Worm (Caenorhabditis elegans) whole organism, L1 larva: Measurements from ENCODE around the gene K08E4.7.

ENCODE experiments used
- ceh-90 ChIP-seq: sonication (generic microtip); optimal IDR thresholded peaks from 2 replicates; lab custom pipeline; 2016; ENCODE audit warnings: missing genetic modification characterization, missing compliant biosample characterization
- fkh-10 ChIP-seq: sonication (generic microtip); optimal IDR thresholded peaks from 2 replicates; lab custom pipeline; 2017; ENCODE audit warnings: missing biosample characterization, missing genetic modification reagents, missing genetic modification characterization
- fos-1 ChIP-seq: fragments of 150-350 bp; optimal IDR thresholded peaks from 2 replicates; lab custom pipeline; 2014; ENCODE audit warnings: missing biosample characterization, missing genetic modification characterization
- lin-35 ChIP-seq, 2 experiments: fragments of 150-350 bp; optimal IDR thresholded peaks; 2 replicates each; lab custom pipeline; 2014; ENCODE audit warnings: missing biosample characterization in 2 of 2, missing genetic modification characterization in 2 of 2, missing genetic modification reagents in 2 of 2
- nhr-11 ChIP-seq: fragments of 150-350 bp; optimal IDR thresholded peaks from 2 replicates; lab custom pipeline; 2014; ENCODE audit warnings: missing biosample characterization, missing genetic modification characterization
- nhr-237 ChIP-seq: fragments of 150-350 bp; optimal IDR thresholded peaks from 2 replicates; lab custom pipeline; 2014; ENCODE audit warnings: missing biosample characterization, missing genetic modification characterization
- nhr-47 ChIP-seq: sonication (generic microtip); optimal IDR thresholded peaks from 2 replicates; lab custom pipeline; 2016; ENCODE audit warnings: mild to moderate bottlenecking, missing genetic modification characterization, moderate library complexity, missing compliant biosample characterization
- skn-1 ChIP-seq: fragments of 150-350 bp; optimal IDR thresholded peaks from 2 replicates; lab custom pipeline; 2014; ENCODE audit warnings: missing biosample characterization, missing genetic modification characterization
- snpc-4 ChIP-seq: fragments of 150-350 bp; optimal IDR thresholded peaks from 2 replicates; lab custom pipeline; 2014; ENCODE audit warnings: missing biosample characterization, missing genetic modification characterization
- sup-37 ChIP-seq: fragments of 200-800 bp; sonication (Bioruptor generic); optimal IDR thresholded peaks from 2 replicates; lab custom pipeline; 2018; ENCODE audit warnings: mild to moderate bottlenecking, missing genetic modification characterization, missing compliant biosample characterization
- unc-30 ChIP-seq: sonication (generic microtip); optimal IDR thresholded peaks from 2 replicates; lab custom pipeline; 2017; ENCODE audit warnings: missing biosample characterization, missing genetic modification characterization
- zip-4 ChIP-seq: fragments of 200-800 bp; sonication (Bioruptor generic); optimal IDR thresholded peaks from 2 replicates; lab custom pipeline; 2018; ENCODE audit warnings: mild to moderate bottlenecking, missing genetic modification characterization, moderate library complexity, missing compliant biosample characterization

DNA sequence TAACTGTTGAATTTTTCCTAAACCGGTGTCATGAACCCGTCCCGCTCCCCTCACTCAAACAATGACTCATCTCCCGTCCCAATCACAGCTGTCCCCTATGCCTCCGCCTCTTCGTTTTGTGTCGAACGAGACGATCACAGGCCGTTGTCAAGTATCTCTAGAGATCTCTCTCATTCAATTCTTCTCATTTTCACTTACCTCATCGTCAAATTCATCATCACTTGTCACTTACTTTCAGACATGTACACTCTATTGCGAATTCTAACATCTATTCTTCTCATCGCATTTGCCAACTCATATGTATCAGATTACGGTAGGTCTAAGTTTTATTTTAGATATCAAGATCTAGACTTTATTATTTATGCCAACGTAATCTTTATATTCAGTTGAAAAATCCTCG, 18.1 kb upstream of the K08E4.7 start, which contains the start of gene K08E4.3:
- TF ChIP-seq ceh-90 (no peak), nhr-11 (tag; lab: Kevin White, UChicago) (no peak), unc-30 (tag; lab: Kevin White, UChicago) (no peak), zip-4 (GFP tag; lab: Kevin White, UChicago) (no peak), nhr-47 (tag; lab: Kevin White, UChicago) (no peak), lin-35 (GFP tag; optimal IDR thresholded peaks at IDR 0.05; lab: Kevin White, UChicago) (no peak), sup-37 (GFP tag; lab: Kevin White, UChicago) (no peak), skn-1 (tag; lab: Kevin White, UChicago) (no peak), fos-1 (tag; lab: Kevin White, UChicago) (no peak), nhr-237 (tag; lab: Kevin White, UChicago) (no peak), fkh-10 (no peak), snpc-4 (tag; lab: Kevin White, UChicago) (no peak)
